Worm (Caenorhabditis elegans): ENCODE data around the gene Y39A1A.21.

DNA sequence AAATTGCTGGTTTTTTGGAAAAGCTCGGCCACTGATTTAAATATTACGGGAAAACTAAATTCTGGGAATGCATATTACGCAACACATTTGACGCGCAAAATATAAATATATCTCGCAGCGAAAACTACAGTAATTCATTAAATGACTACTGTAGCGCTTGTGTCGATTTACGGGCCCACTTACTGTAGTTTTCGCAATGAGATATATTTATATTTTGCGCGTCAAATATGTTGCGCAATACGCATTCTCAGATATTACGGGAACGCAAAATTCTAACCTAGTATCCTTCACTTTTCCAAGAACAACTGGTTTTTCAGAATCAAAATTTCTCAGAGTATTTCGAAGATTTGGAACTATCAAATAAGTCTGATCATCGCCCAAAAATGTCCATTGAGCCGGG lies 2.9 kb upstream of the Y39A1A.21 start:
- TF ChIP-seq ama-1 (optimal IDR thresholded peaks at IDR 0.05), result no peak
- TF ChIP-seq sea-1 (GFP tag; conservative IDR thresholded peaks at IDR 0.05), result no peak
- TF ChIP-seq tbx-37 (GFP tag; conservative IDR thresholded peaks at IDR 0.05), result no peak
- no peak for TF ChIP-seq F13C5.2 (tag; optimal IDR thresholded peaks at IDR 0.05)
- no peak for TF ChIP-seq flt-1 (GFP tag; IDR thresholded peaks at IDR 0.05)
- no peak for TF ChIP-seq ceh-36 (tag; optimal IDR thresholded peaks at IDR 0.05)
- no peak for TF ChIP-seq tbx-11 (GFP tag; IDR thresholded peaks at IDR 0.05)
- no peak for TF ChIP-seq ceh-13 (GFP tag; optimal IDR thresholded peaks at IDR 0.05)
- TF ChIP-seq ets-7 (tag; optimal IDR thresholded peaks at IDR 0.05), result no peak
- TF ChIP-seq aly-1 (tag; optimal IDR thresholded peaks at IDR 0.05), result no peak

Measured in whole organism, early embryonic.